Worm (Caenorhabditis elegans): ENCODE data around the gene C10C6.3.

The C10C6.3 gene

ce11 chrIV:11433709-11434108, 31.3 kb downstream of the C10C6.3 start (continued):
- TF ChIP-seq saeg-2 (GFP tag; IDR thresholded peaks at IDR 0.05) (no peak), mes-2 (tag; optimal IDR thresholded peaks at IDR 0.05; ENCODE audit: poor library complexity, severe bottlenecking) (no peak), fkh-10 (GFP tag; optimal IDR thresholded peaks at IDR 0.05) (peak; percentile 33), hlh-11 (tag; optimal IDR thresholded peaks at IDR 0.05) (peak; percentile 56), mep-1 (tag; optimal IDR thresholded peaks at IDR 0.05) (peak; percentile 80), daf-19 (GFP tag; conservative IDR thresholded peaks at IDR 0.05) (no peak), egl-43 (GFP tag; IDR thresholded peaks at IDR 0.05) (no peak), nhr-11 (tag; optimal IDR thresholded peaks at IDR 0.05) (peak; percentile 53), aha-1 (tag) (peak; percentile 97), zag-1 (tag; optimal IDR thresholded peaks at IDR 0.05) (no peak), T20F7.1 (GFP tag; optimal IDR thresholded peaks at IDR 0.05) (peak; percentile 55), Y5F2A.4 (GFP tag; optimal IDR thresholded peaks at IDR 0.05) (no peak), attf-4 (tag; optimal IDR thresholded peaks at IDR 0.05) (no peak), Y48G9A.11 (GFP tag; IDR thresholded peaks at IDR 0.05) (no peak), F44E2.7 (GFP tag; IDR thresholded peaks at IDR 0.05) (no peak), dpl-1 (GFP tag; optimal IDR thresholded peaks at IDR 0.05) (peak; percentile 66), dmd-9 (GFP tag; IDR thresholded peaks at IDR 0.05) (no peak), unc-62 (GFP tag; optimal IDR thresholded peaks at IDR 0.05 in 1 of 2) (peak in 1 of 2 experiments; percentile 21), unc-62 (tag; optimal IDR thresholded peaks at IDR 0.05) (no peak), ceh-32 (tag; optimal IDR thresholded peaks at IDR 0.05; ENCODE audit: poor library complexity) (no peak), daf-16 (GFP tag; optimal IDR thresholded peaks at IDR 0.05) (peak in 1 of 2 experiments; percentile 31), daf-16 (tag; optimal IDR thresholded peaks at IDR 0.05) (peak; percentile 67), nhr-6 (tag; optimal IDR thresholded peaks at IDR 0.05) (peak; percentile 14), dmd-8 (GFP tag; IDR thresholded peaks at IDR 0.05) (no peak), daf-12 (tag; optimal IDR thresholded peaks at IDR 0.05) (no peak), duxl-1 (tag; optimal IDR thresholded peaks at IDR 0.05; ENCODE audit: poor library complexity) (no peak), lsy-2 (tag; optimal IDR thresholded peaks at IDR 0.05) (peak; percentile 26 to 84), F49E8.2 (tag; optimal IDR thresholded peaks at IDR 0.05; ENCODE audit: borderline replicate concordance) (no peak), ztf-11 (tag; optimal IDR thresholded peaks at IDR 0.05) (no peak), egl-27 (tag; optimal IDR thresholded peaks at IDR 0.05) (no peak), ctbp-1 (GFP tag; IDR thresholded peaks at IDR 0.05) (peak; percentile 61), tra-1 (GFP tag; IDR thresholded peaks at IDR 0.05) (no peak), jun-1 (tag; optimal IDR thresholded peaks at IDR 0.05) (no peak), Y75B8A.6 (GFP tag; IDR thresholded peaks at IDR 0.05) (no peak), daf-8 (GFP tag; IDR thresholded peaks at IDR 0.05) (no peak), hmg-1.1 (GFP tag; IDR thresholded peaks at IDR 0.05) (peak; percentile 57; the same call in 1 of the 2 replicates), ceh-28 (tag; optimal IDR thresholded peaks at IDR 0.05) (peak; percentile 39), F26F4.8 (GFP tag; conservative IDR thresholded peaks at IDR 0.05) (no peak), gei-8 (GFP tag; optimal IDR thresholded peaks at IDR 0.05) (no peak), R02D3.7 (tag; optimal IDR thresholded peaks at IDR 0.05) (no peak), set-16 (GFP tag; IDR thresholded peaks at IDR 0.05) (no peak), mxl-3 (GFP tag; optimal IDR thresholded peaks at IDR 0.05) (no peak)

- TF ChIP-seq ces-1 (GFP tag; optimal IDR thresholded peaks at IDR 0.05) (peak; percentile 28), egl-27 (tag; optimal IDR thresholded peaks at IDR 0.05) (no peak), F44E2.7 (GFP tag; IDR thresholded peaks at IDR 0.05) (no peak), nhr-102 (tag; optimal IDR thresholded peaks at IDR 0.05) (no peak), ctbp-1 (GFP tag; IDR thresholded peaks at IDR 0.05) (0 out of 2 replicates have a peak, but pooled peaks have one; percentile 28), nhr-6 (tag; optimal IDR thresholded peaks at IDR 0.05) (no peak)
Observed at ce11 chrIV:11431448-11431847, 33.6 kb downstream of the C10C6.3 start.

All from whole organism, L4 larva.